Worm (Caenorhabditis elegans): ENCODE data around the gene bath-31.

ce11 chrII:3684487-3685067 lies 47.2 kb upstream of the bath-31 start:
- TF ChIP-seq madf-8 (GFP tag; conservative IDR thresholded peaks at IDR 0.05) = no peak
- TF ChIP-seq sea-2 (GFP tag; IDR thresholded peaks at IDR 0.05) = no peak

Data from whole organism, young adult.